Fruit fly (Drosophila melanogaster) whole organism, embryonic: ENCODE data around the gene CG31898.
A peak's percentile ranks its signal among the peaks of the same experiment; 100 is the strongest.

Experiments used
- ATbp ChIP-seq: fragments of 200-800 bp; sonication (Bioruptor generic); optimal IDR thresholded peaks from 2 replicates; lab custom pipeline; 2017; ENCODE audit warnings: missing biosample characterization, mild to moderate bottlenecking, missing genetic modification characterization, missing genetic modification reagents
- Ada2b ChIP-seq: fragments of 200-800 bp; sonication (Bioruptor generic); IDR thresholded peaks from 2 replicates; pipeline ENCODE4 v1.3.6; 2022; ENCODE audit warnings: missing biosample characterization, missing genetic modification characterization
- Adf1 ChIP-seq: fragments of 200-800 bp; sonication (Bioruptor generic); IDR thresholded peaks from 2 replicates; pipeline ENCODE4 v1.3.6; 2022; ENCODE audit warnings: missing biosample characterization, missing genetic modification characterization
- Antp ChIP-seq: fragments of 200-800 bp; sonication (Bioruptor generic); optimal IDR thresholded peaks from 3 replicates; lab custom pipeline; 2016; ENCODE audit warnings: missing biosample characterization, missing genetic modification characterization
- Atf6 ChIP-seq: fragments of 200-800 bp; sonication (Bioruptor generic); IDR thresholded peaks from 2 replicates; pipeline ENCODE4 v1.3.6; 2022; ENCODE audit warnings: missing biosample characterization, missing genetic modification characterization
- CG10147 ChIP-seq: fragments of 200-800 bp; sonication (Bioruptor generic); optimal IDR thresholded peaks from 2 replicates; lab custom pipeline; 2019; ENCODE audit warnings: missing biosample characterization, mild to moderate bottlenecking, missing genetic modification characterization, moderate library complexity
- CG1024 ChIP-seq: fragments of 200-800 bp; sonication (Bioruptor generic); IDR thresholded peaks from 2 replicates; pipeline ENCODE4 v1.3.6; 2022; ENCODE audit warnings: missing biosample characterization, missing genetic modification characterization
- CG11398 ChIP-seq: fragments of 200-800 bp; sonication (Bioruptor generic); optimal IDR thresholded peaks from 2 replicates; lab custom pipeline; 2016; ENCODE audit warnings: missing biosample characterization, missing genetic modification characterization
- CG12219 ChIP-seq: fragments of 200-800 bp; sonication (Bioruptor generic); optimal IDR thresholded peaks from 3 replicates; lab custom pipeline; 2018; ENCODE audit warnings: missing biosample characterization, mild to moderate bottlenecking, missing genetic modification characterization
- CG13894 ChIP-seq: fragments of 200-800 bp; sonication (Bioruptor generic); optimal IDR thresholded peaks from 3 replicates; lab custom pipeline; 2018; ENCODE audit warnings: missing biosample characterization, mild to moderate bottlenecking, missing genetic modification characterization, moderate library complexity
- CG16815 ChIP-seq: fragments of 200-800 bp; sonication (Bioruptor generic); optimal IDR thresholded peaks from 3 replicates; lab custom pipeline; 2017; ENCODE audit warnings: missing biosample characterization, mild to moderate bottlenecking, missing genetic modification characterization
- CG17361 ChIP-seq: fragments of 200-800 bp; sonication (Bioruptor generic); IDR thresholded peaks from 3 replicates; pipeline ENCODE4 v1.3.6; 2022; ENCODE audit warnings: missing biosample characterization, missing genetic modification characterization
- CG31441 ChIP-seq: fragments of 200-800 bp; sonication (Bioruptor generic); IDR thresholded peaks from 2 replicates; pipeline ENCODE4 v1.3.6; 2022; ENCODE audit warnings: missing biosample characterization, missing genetic modification characterization
- CG33557 ChIP-seq: fragments of 200-800 bp; sonication (Bioruptor generic); optimal IDR thresholded peaks from 2 replicates; lab custom pipeline; 2019; ENCODE audit warnings: missing biosample characterization, mild to moderate bottlenecking, missing genetic modification characterization, moderate library complexity
- CG4730 ChIP-seq: fragments of 200-800 bp; sonication (Bioruptor generic); IDR thresholded peaks from 2 replicates; pipeline ENCODE4 v1.3.6; 2022; ENCODE audit warnings: missing biosample characterization, missing genetic modification characterization
- CG6175 ChIP-seq: fragments of 200-800 bp; sonication (Bioruptor generic); IDR thresholded peaks from 3 replicates; pipeline ENCODE4 v1.3.6; 2022; ENCODE audit warnings: missing biosample characterization, missing genetic modification characterization
- CG7987 ChIP-seq: fragments of 200-800 bp; sonication (Bioruptor generic); optimal IDR thresholded peaks from 2 replicates; lab custom pipeline; 2018; ENCODE audit warnings: missing biosample characterization, mild to moderate bottlenecking, missing genetic modification characterization, moderate library complexity
- CG8089 ChIP-seq: fragments of 200-800 bp; sonication (Bioruptor generic); optimal IDR thresholded peaks from 3 replicates; lab custom pipeline; 2016; ENCODE audit warnings: missing biosample characterization, missing genetic modification characterization
- Eip74EF ChIP-seq, 2 experiments: fragments of 200-800 bp in 1 of 2; fragments of >200 bp in 1 of 2; sonication (Bioruptor generic) in 1 of 2; optimal IDR thresholded peaks; 2 replicates each; lab custom pipeline; 2017 to 2019; ENCODE audit warnings: missing biosample characterization in 2 of 2, missing genetic modification characterization in 2 of 2, mild to moderate bottlenecking in 1 of 2, moderate library complexity in 1 of 2
- Gsc ChIP-seq: fragments of 200-800 bp; sonication (Bioruptor generic); IDR thresholded peaks from 2 replicates; pipeline ENCODE4 v1.3.6; 2022; ENCODE audit warnings: missing biosample characterization, missing genetic modification characterization
- Gug ChIP-seq: fragments of 200-800 bp; sonication (Bioruptor generic); IDR thresholded peaks from 4 replicates; pipeline ENCODE4 v1.3.6; 2022; ENCODE audit warnings: missing biosample characterization, missing genetic modification characterization
- Lim3 ChIP-seq: fragments of 200-800 bp; sonication (Bioruptor generic); IDR thresholded peaks from 2 replicates; pipeline ENCODE4 v1.3.6; 2022; ENCODE audit warnings: missing biosample characterization, missing genetic modification characterization
- Max ChIP-seq: fragments of 200-800 bp; sonication (Bioruptor generic); optimal IDR thresholded peaks from 2 replicates; lab custom pipeline; 2016; ENCODE audit warnings: missing biosample characterization, mild to moderate bottlenecking, missing genetic modification characterization
- NC2β ChIP-seq: fragments of 200-800 bp; sonication (Bioruptor generic); optimal IDR thresholded peaks from 2 replicates; lab custom pipeline; 2016; ENCODE audit warnings: missing biosample characterization, missing genetic modification characterization
- Rx ChIP-seq: fragments of 200-800 bp; sonication (Bioruptor generic); IDR thresholded peaks from 2 replicates; pipeline ENCODE4 v1.3.6; 2022; ENCODE audit warnings: missing biosample characterization, missing genetic modification characterization
- br ChIP-seq: fragments of >200 bp; optimal IDR thresholded peaks from 2 replicates; lab custom pipeline; 2017
- cad ChIP-seq: fragments of >200 bp; optimal IDR thresholded peaks from 2 replicates; lab custom pipeline; 2017; ENCODE audit warnings: missing biosample characterization, missing genetic modification characterization
- chif ChIP-seq, 2 experiments: fragments of 200-800 bp; sonication (Bioruptor generic); optimal IDR thresholded peaks; 3 replicates each; lab custom pipeline; 2016; ENCODE audit warnings: missing biosample characterization in 2 of 2, missing genetic modification characterization in 2 of 2
- dimm ChIP-seq: fragments of 200-800 bp; sonication (Bioruptor generic); IDR thresholded peaks from 2 replicates; pipeline ENCODE4 v1.3.6; 2022; ENCODE audit warnings: missing biosample characterization, missing genetic modification characterization
- disco-r ChIP-seq: fragments of 200-800 bp; sonication (Bioruptor generic); optimal IDR thresholded peaks from 2 replicates; lab custom pipeline; 2016; ENCODE audit warnings: missing biosample characterization, missing genetic modification characterization
- dmrt11E ChIP-seq: fragments of 200-800 bp; sonication (Bioruptor generic); optimal IDR thresholded peaks from 3 replicates; lab custom pipeline; 2018; ENCODE audit warnings: missing biosample characterization, mild to moderate bottlenecking, missing genetic modification characterization, moderate library complexity
- emc ChIP-seq: fragments of 200-800 bp; sonication (Bioruptor generic); optimal IDR thresholded peaks from 2 replicates; lab custom pipeline; 2016; ENCODE audit warnings: missing biosample characterization, missing genetic modification characterization
- esg ChIP-seq: fragments of 200-800 bp; sonication (Bioruptor generic); conservative IDR thresholded peaks from 2 replicates; pipeline ENCODE4 v1.3.6; 2022; ENCODE audit warnings: missing biosample characterization, missing genetic modification characterization
- klu ChIP-seq: fragments of 200-800 bp; sonication (Bioruptor generic); IDR thresholded peaks from 2 replicates; pipeline ENCODE4 v1.3.6; 2022; ENCODE audit warnings: missing biosample characterization, missing genetic modification characterization
- kni ChIP-seq: fragments of 200-800 bp; sonication (Bioruptor generic); optimal IDR thresholded peaks from 3 replicates; lab custom pipeline; 2017; ENCODE audit warnings: mild to moderate bottlenecking, missing biosample characterization, missing genetic modification reagents, missing genetic modification characterization
- lmd ChIP-seq: fragments of 200-800 bp; sonication (Bioruptor generic); IDR thresholded peaks from 2 replicates; pipeline ENCODE4 v1.3.6; 2022; ENCODE audit warnings: missing biosample characterization, missing genetic modification characterization
- lov ChIP-seq, 2 experiments: fragments of 200-800 bp in 1 of 2; fragments of >200 bp in 1 of 2; sonication (Bioruptor generic) in 1 of 2; IDR thresholded peaks in 1 of 2; optimal IDR thresholded peaks in 1 of 2; 2 replicates in 1 of 2; 3 replicates in 1 of 2; pipeline versions ENCODE4 v1.3.6 to Lab custom; 2017 to 2022; ENCODE audit warnings: missing biosample characterization in 1 of 2, missing genetic modification characterization in 1 of 2
- nau ChIP-seq: fragments of 200-800 bp; sonication (Bioruptor generic); optimal IDR thresholded peaks from 3 replicates; lab custom pipeline; 2017; ENCODE audit warnings: missing biosample characterization, mild to moderate bottlenecking, missing genetic modification characterization, missing genetic modification reagents
- nom ChIP-seq: fragments of 200-800 bp; sonication (Bioruptor generic); optimal IDR thresholded peaks from 2 replicates; lab custom pipeline; 2017; ENCODE audit warnings: missing biosample characterization, missing genetic modification characterization, mild to moderate bottlenecking, moderate library complexity, missing genetic modification reagents
- phol ChIP-seq: fragments of 200-800 bp; sonication (Bioruptor generic); optimal IDR thresholded peaks from 3 replicates; lab custom pipeline; 2018; ENCODE audit warnings: missing biosample characterization, mild to moderate bottlenecking, missing genetic modification characterization, moderate library complexity
- pros ChIP-seq: fragments of 200-800 bp; sonication (Bioruptor generic); optimal IDR thresholded peaks from 3 replicates; lab custom pipeline; 2019; ENCODE audit warnings: missing biosample characterization, mild to moderate bottlenecking, missing genetic modification characterization, moderate library complexity
- scrt ChIP-seq: fragments of 200-800 bp; sonication (Bioruptor generic); optimal IDR thresholded peaks from 2 replicates; lab custom pipeline; 2018; ENCODE audit warnings: missing biosample characterization, mild to moderate bottlenecking, missing genetic modification characterization, moderate library complexity
- sens ChIP-seq: fragments of 200-800 bp; sonication (Bioruptor generic); peaks from one replicate; lab custom pipeline; 2016; ENCODE audit warnings: missing biosample characterization, missing genetic modification characterization
- sens-2 ChIP-seq: fragments of 200-800 bp; sonication (Bioruptor generic); IDR thresholded peaks from 2 replicates; pipeline ENCODE4 v1.3.6; 2022; ENCODE audit warnings: missing biosample characterization, missing genetic modification characterization
- shn ChIP-seq: fragments of 200-800 bp; sonication (Bioruptor generic); optimal IDR thresholded peaks from 3 replicates; lab custom pipeline; 2016; ENCODE audit warnings: missing biosample characterization, missing genetic modification characterization
- sima ChIP-seq: fragments of 200-800 bp; sonication (Bioruptor generic); optimal IDR thresholded peaks from 2 replicates; lab custom pipeline; 2016; ENCODE audit warnings: missing biosample characterization, missing genetic modification characterization
- sug ChIP-seq: fragments of 200-800 bp; optimal IDR thresholded peaks from 2 replicates; lab custom pipeline; 2019; ENCODE audit warnings: missing biosample characterization, mild to moderate bottlenecking, missing genetic modification characterization, moderate library complexity
- trh ChIP-seq: fragments of 200-800 bp; sonication (Bioruptor generic); optimal IDR thresholded peaks from 2 replicates; lab custom pipeline; 2016; ENCODE audit warnings: missing biosample characterization, missing genetic modification characterization
- tup ChIP-seq: fragments of 200-800 bp; sonication (Bioruptor generic); optimal IDR thresholded peaks from 2 replicates; lab custom pipeline; 2016; ENCODE audit warnings: missing biosample characterization, mild to moderate bottlenecking, missing genetic modification characterization, moderate library complexity
- wek ChIP-seq: fragments of 200-800 bp; sonication (Bioruptor generic); optimal IDR thresholded peaks from 3 replicates; lab custom pipeline; 2018; ENCODE audit warnings: missing biosample characterization, mild to moderate bottlenecking, missing genetic modification characterization, moderate library complexity
- zfh1 ChIP-seq: fragments of 200-800 bp; sonication (Bioruptor generic); IDR thresholded peaks from 3 replicates; pipeline ENCODE4 v1.3.6; 2022; ENCODE audit warnings: missing biosample characterization, missing genetic modification characterization

CG31898 gene

dm6 chr2L:8423460-8424089, 23.4 kb downstream of the CG31898 start (continued):
- TF ChIP-seq CG7987 = no peak
- no peak for TF ChIP-seq sug (tag; lab: Kevin White, UChicago)
- no peak for TF ChIP-seq Lim3 (GFP tag; lab: Robert Waterston, UW)
- TF ChIP-seq sima (GFP tag; lab: Kevin White, UChicago) = no peak
- TF ChIP-seq br (lab: Kevin White, UChicago) = no peak
- TF ChIP-seq wek = peak; percentile 28
- TF ChIP-seq shn (GFP tag; lab: Kevin White, UChicago) = no peak
- no peak for TF ChIP-seq disco-r
- TF ChIP-seq nom (GFP tag; lab: Kevin White, UChicago) = peak; percentile 39
- no peak for TF ChIP-seq Antp (GFP tag; lab: Kevin White, UChicago)
- no peak for TF ChIP-seq scrt (GFP tag; lab: Kevin White, UChicago)
- TF ChIP-seq klu (GFP tag; lab: Robert Waterston, UW) = no peak
- peak in 1 of 2 experiments; percentile 47 for TF ChIP-seq chif (GFP tag; optimal IDR thresholded peaks at IDR 0.05; lab: Kevin White, UChicago)
- TF ChIP-seq esg (GFP tag; lab: Robert Waterston, UW) = no peak
- peak; percentile 44; the same call in 2 of the 3 replicates for TF ChIP-seq CG17361 (GFP tag; lab: Robert Waterston, UW)
- no peak for TF ChIP-seq Max (GFP tag; lab: Kevin White, UChicago)
- TF ChIP-seq ATbp (GFP tag; lab: Kevin White, UChicago) = peak; percentile 71
- TF ChIP-seq CG13894 = no peak
- TF ChIP-seq CG33557 (GFP tag; lab: Kevin White, UChicago) = peak; percentile 29
- TF ChIP-seq phol (tag; lab: Kevin White, UChicago) = no peak
- no peak for TF ChIP-seq Atf6 (GFP tag; lab: Robert Waterston, UW)
- TF ChIP-seq dmrt11E (tag; lab: Kevin White, UChicago) = peak; percentile 31
- no peak for TF ChIP-seq trh (GFP tag; lab: Kevin White, UChicago)
- no peak for TF ChIP-seq Gsc
- TF ChIP-seq pros (GFP tag; lab: Kevin White, UChicago) = no peak
- no peak for TF ChIP-seq NC2β (GFP tag; lab: Kevin White, UChicago)
- no peak for TF ChIP-seq Ada2b
- no peak for TF ChIP-seq CG12219
- TF ChIP-seq Eip74EF (GFP tag; optimal IDR thresholded peaks at IDR 0.05; lab: Kevin White, UChicago) = no peak
- TF ChIP-seq CG16815 (GFP tag; lab: Kevin White, UChicago) = no peak
- TF ChIP-seq CG11398 (GFP tag; lab: Kevin White, UChicago) = no peak
- no peak for TF ChIP-seq lov (optimal IDR thresholded peaks at IDR 0.05; lab: Kevin White, UChicago)
- no peak for TF ChIP-seq lov (GFP tag; IDR thresholded peaks at IDR 0.05; lab: Robert Waterston, UW)
- peak; percentile 14 for TF ChIP-seq nau (GFP tag; lab: Kevin White, UChicago)
- TF ChIP-seq Gug (GFP tag; lab: Robert Waterston, UW) = no peak
- peak; percentile 63 for TF ChIP-seq kni (GFP tag; lab: Kevin White, UChicago)
- peak; percentile 84 for TF ChIP-seq sens
- no peak for TF ChIP-seq CG6175 (GFP tag; lab: Robert Waterston, UW)
- TF ChIP-seq tup (GFP tag; lab: Kevin White, UChicago) = no peak
- TF ChIP-seq CG1024 (GFP tag; lab: Robert Waterston, UW) = no peak
- TF ChIP-seq emc (GFP tag; lab: Kevin White, UChicago) = no peak
- no peak for TF ChIP-seq CG8089 (GFP tag; lab: Kevin White, UChicago)
- no peak for TF ChIP-seq CG10147 (GFP tag; lab: Kevin White, UChicago)
- no peak for TF ChIP-seq zfh1 (GFP tag; lab: Robert Waterston, UW)
- no peak for TF ChIP-seq CG4730 (GFP tag; lab: Robert Waterston, UW)
- TF ChIP-seq sens-2 = no peak
- no peak for TF ChIP-seq Adf1 (GFP tag; lab: Robert Waterston, UW)
- no peak for TF ChIP-seq dimm (GFP tag; lab: Robert Waterston, UW)
- no peak for TF ChIP-seq lmd
- 0 out of 2 replicates have a peak, but pooled peaks have one; percentile 20 for TF ChIP-seq CG31441 (GFP tag; lab: Robert Waterston, UW)
- TF ChIP-seq Rx = no peak
- TF ChIP-seq cad (GFP tag; lab: Kevin White, UChicago) = no peak
